Worm (Caenorhabditis elegans) whole organism, L2 larva: ENCODE data around the gene srsx-28.

Experiments used
- aly-2 ChIP-seq: fragments of 150-350 bp; optimal IDR thresholded peaks from 2 replicates; lab custom pipeline; 2014; ENCODE audit warnings: missing biosample characterization, missing genetic modification characterization
- fos-1 ChIP-seq: fragments of 150-350 bp; optimal IDR thresholded peaks from 2 replicates; lab custom pipeline; 2014; ENCODE audit warnings: missing biosample characterization, missing genetic modification characterization
- sma-3 ChIP-seq: sonication (generic microtip); optimal IDR thresholded peaks from 2 replicates; lab custom pipeline; 2016; ENCODE audit warnings: missing genetic modification reagents, missing genetic modification characterization, missing compliant biosample characterization

DNA sequence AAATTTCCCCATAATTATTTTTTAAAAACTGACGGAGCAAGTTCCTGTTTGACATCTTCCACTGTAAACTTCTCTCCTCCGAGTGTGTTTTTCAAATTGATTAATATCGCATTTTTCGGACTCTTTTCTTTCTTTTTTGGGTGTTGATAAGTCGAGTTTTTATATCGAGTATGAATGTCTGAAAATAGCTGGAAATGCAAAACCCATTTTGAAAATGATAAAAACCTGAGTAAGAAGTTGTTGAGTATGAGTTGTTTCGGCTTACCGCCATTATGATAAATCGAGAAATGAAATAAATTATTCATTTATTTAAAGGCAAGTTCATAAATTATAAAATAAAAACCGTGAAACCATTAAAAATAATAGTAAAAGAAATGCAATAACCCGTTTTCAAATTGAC, 33.3 kb downstream of the srsx-28 start, which contains the start of gene ZK856.18:
- TF ChIP-seq aly-2 (tag; lab: Kevin White, UChicago) (no peak), fos-1 (no peak), sma-3 (GFP tag; lab: Kevin White, UChicago) (no peak)
